Fruit fly (Drosophila melanogaster): ENCODE measurements around the gene nAChRbeta3.

Gene nAChRbeta3

dm6 chr2L:577186-577585 lies 32.3 kb downstream of the nAChRbeta3 start, which contains the start of gene Pph13:
Gene Pph13, plus strand, starts transcription at chr2L:577486.
- TF ChIP-seq CG15011 (GFP tag; optimal IDR thresholded peaks at IDR 0.05): no peak
- no peak for TF ChIP-seq ash1 (GFP tag; optimal IDR thresholded peaks at IDR 0.05)
- no peak for TF ChIP-seq Ssrp (tag; optimal IDR thresholded peaks at IDR 0.05)
- no peak for TF ChIP-seq MESR4 (GFP tag; optimal IDR thresholded peaks at IDR 0.05)
- no peak for TF ChIP-seq Rfx (GFP tag; IDR thresholded peaks at IDR 0.05)
- TF ChIP-seq twi (tag; optimal IDR thresholded peaks at IDR 0.05): no peak
- no peak for TF ChIP-seq pnt (GFP tag; optimal IDR thresholded peaks at IDR 0.05)
- TF ChIP-seq her (GFP tag; optimal IDR thresholded peaks at IDR 0.05): no peak
- no peak for TF ChIP-seq CG6254 (GFP tag; optimal IDR thresholded peaks at IDR 0.05)
- TF ChIP-seq CG2875 (GFP tag; optimal IDR thresholded peaks at IDR 0.05): no peak

- TF ChIP-seq Nf-YC (tag; optimal IDR thresholded peaks at IDR 0.05) (peak; percentile 95), NFAT (GFP tag; IDR thresholded peaks at IDR 0.05) (no peak), Sox102F (GFP tag; optimal IDR thresholded peaks at IDR 0.05) (no peak), CG13624 (GFP tag; optimal IDR thresholded peaks at IDR 0.05) (no peak), CG3847 (GFP tag; IDR thresholded peaks at IDR 0.05) (no peak), pita (GFP tag; optimal IDR thresholded peaks at IDR 0.05) (no peak), repo (GFP tag; optimal IDR thresholded peaks at IDR 0.05) (no peak), CG3163 (GFP tag; optimal IDR thresholded peaks at IDR 0.05) (no peak), vnd (GFP tag; IDR thresholded peaks at IDR 0.05; ENCODE audit: partially characterized antibody) (no peak), C15 (GFP tag; IDR thresholded peaks at IDR 0.05) (no peak), CG13775 (GFP tag; optimal IDR thresholded peaks at IDR 0.05) (no peak), CG34422 (GFP tag; IDR thresholded peaks at IDR 0.05) (no peak), CG31388 (GFP tag; optimal IDR thresholded peaks at IDR 0.05) (no peak), peb (GFP tag; IDR thresholded peaks at IDR 0.05) (no peak), CG17612 (GFP tag; IDR thresholded peaks at IDR 0.05) (no peak), zfh2 (GFP tag; optimal IDR thresholded peaks at IDR 0.05) (no peak), pzg (GFP tag; optimal IDR thresholded peaks at IDR 0.05) (no peak), ham (GFP tag; IDR thresholded peaks at IDR 0.05) (no peak), Atf3 (GFP tag; optimal IDR thresholded peaks at IDR 0.05) (no peak), CG15696 (tag; optimal IDR thresholded peaks at IDR 0.05) (no peak), Scr (GFP tag; IDR thresholded peaks at IDR 0.05; ENCODE audit: partially characterized antibody) (no peak), CG3065 (GFP tag; optimal IDR thresholded peaks at IDR 0.05) (no peak), Trl (optimal IDR thresholded peaks at IDR 0.05) (peak; percentile 24 to 33), Trl (GFP tag; optimal IDR thresholded peaks at IDR 0.05) (no peak), crol (GFP tag; IDR thresholded peaks at IDR 0.05) (peak; percentile 49), Nf-YB (GFP tag; optimal IDR thresholded peaks at IDR 0.05) (peak; percentile 95), sc (optimal IDR thresholded peaks at IDR 0.05) (no peak), sc (GFP tag; optimal IDR thresholded peaks at IDR 0.05) (no peak), seq (GFP tag; IDR thresholded peaks at IDR 0.05) (peak; percentile 81), Xrp1 (GFP tag; IDR thresholded peaks at IDR 0.05) (no peak), eve (GFP tag; optimal IDR thresholded peaks at IDR 0.05) (no peak), caup (GFP tag; optimal IDR thresholded peaks at IDR 0.05; ENCODE audit: severe bottlenecking) (no peak)
These were observed 40.3 kb downstream of the nAChRbeta3 start for dm6 chr2L:585268-585667.

Data from whole organism, embryonic.